Fruit fly (Drosophila melanogaster): ENCODE results near the gene GluRIIB.

The GluRIIB gene

dm6 chr2L:5525723-5526122 lies 33.4 kb upstream of the GluRIIB start, which contains the start of gene Cap-D3 (continued):
- no peak for TF ChIP-seq da (GFP tag; optimal IDR thresholded peaks at IDR 0.05)
- no peak for TF ChIP-seq nerfin-1 (tag; optimal IDR thresholded peaks at IDR 0.05)
- no peak for TF ChIP-seq CG10543 (GFP tag; optimal IDR thresholded peaks at IDR 0.05)
- no peak for TF ChIP-seq yki (optimal IDR thresholded peaks at IDR 0.05)
- TF ChIP-seq Gug (GFP tag; IDR thresholded peaks at IDR 0.05): no peak
- peak; percentile 67 for TF ChIP-seq CG14860 (GFP tag; IDR thresholded peaks at IDR 0.05; ENCODE audit: partially characterized antibody)
- no peak for TF ChIP-seq ro (GFP tag; IDR thresholded peaks at IDR 0.05)
- TF ChIP-seq mld (GFP tag; IDR thresholded peaks at IDR 0.05; ENCODE audit: partially characterized antibody): peak; percentile 53; the same call in 1 of the 3 replicates
- TF ChIP-seq zen2 (GFP tag; IDR thresholded peaks at IDR 0.05; ENCODE audit: partially characterized antibody): peak; percentile 65
- TF ChIP-seq vvl (GFP tag; IDR thresholded peaks at IDR 0.05): no peak
- no peak for TF ChIP-seq insv (GFP tag; optimal IDR thresholded peaks at IDR 0.05)
- TF ChIP-seq CG10147 (GFP tag; optimal IDR thresholded peaks at IDR 0.05): no peak
- TF ChIP-seq Doc3 (GFP tag; IDR thresholded peaks at IDR 0.05; ENCODE audit: partially characterized antibody): no peak; the same call in 2 of the 3 replicates
- no peak for TF ChIP-seq ham (GFP tag; IDR thresholded peaks at IDR 0.05)
- TF ChIP-seq peb (GFP tag; IDR thresholded peaks at IDR 0.05): no peak
- TF ChIP-seq BEAF-32 (GFP tag; optimal IDR thresholded peaks at IDR 0.05): peak; percentile 16
- TF ChIP-seq caup (GFP tag; optimal IDR thresholded peaks at IDR 0.05; ENCODE audit: severe bottlenecking): no peak
- no peak for TF ChIP-seq CG13894 (tag; optimal IDR thresholded peaks at IDR 0.05)
- no peak for TF ChIP-seq CG34422 (GFP tag; IDR thresholded peaks at IDR 0.05)
- TF ChIP-seq sqz (GFP tag; optimal IDR thresholded peaks at IDR 0.05): no peak
- no peak for TF ChIP-seq dm (GFP tag; optimal IDR thresholded peaks at IDR 0.05)
- TF ChIP-seq CG31224 (GFP tag; IDR thresholded peaks at IDR 0.05): no peak
- TF ChIP-seq CG6813 (GFP tag; optimal IDR thresholded peaks at IDR 0.05): no peak
- no peak for TF ChIP-seq CG4854 (GFP tag; optimal IDR thresholded peaks at IDR 0.05)
- TF ChIP-seq CG10462 (GFP tag; optimal IDR thresholded peaks at IDR 0.05): no peak
- TF ChIP-seq danr (GFP tag; IDR thresholded peaks at IDR 0.05): no peak
- TF ChIP-seq pan (optimal IDR thresholded peaks at IDR 0.05): no peak
- no peak for TF ChIP-seq pan (GFP tag; optimal IDR thresholded peaks at IDR 0.05 in 1 of 2, IDR thresholded peaks at IDR 0.05 in 1 of 2)
- TF ChIP-seq ato (GFP tag; IDR thresholded peaks at IDR 0.05; ENCODE audit: partially characterized antibody): peak; percentile 68; the same call in 1 of the 2 replicates
- no peak for TF ChIP-seq seq (GFP tag; IDR thresholded peaks at IDR 0.05)
- no peak for TF ChIP-seq CG1792 (GFP tag; optimal IDR thresholded peaks at IDR 0.05)
- no peak for TF ChIP-seq CG9727 (GFP tag; optimal IDR thresholded peaks at IDR 0.05)
- TF ChIP-seq sima (GFP tag; optimal IDR thresholded peaks at IDR 0.05): no peak
- no peak for TF ChIP-seq CG5245 (GFP tag; optimal IDR thresholded peaks at IDR 0.05)
- no peak for TF ChIP-seq croc (GFP tag; conservative IDR thresholded peaks at IDR 0.05)
- TF ChIP-seq CG18262 (tag; optimal IDR thresholded peaks at IDR 0.05): no peak
- peak; percentile 25 for TF ChIP-seq Sry-δ (GFP tag; optimal IDR thresholded peaks at IDR 0.05)
- no peak for TF ChIP-seq dysf (GFP tag; IDR thresholded peaks at IDR 0.05)
- TF ChIP-seq Rfx (GFP tag; IDR thresholded peaks at IDR 0.05): no peak
- TF ChIP-seq sisA (GFP tag; IDR thresholded peaks at IDR 0.05): no peak
- TF ChIP-seq ken (GFP tag; IDR thresholded peaks at IDR 0.05): no peak
- no peak for TF ChIP-seq Hey (tag; optimal IDR thresholded peaks at IDR 0.05)
- no peak for TF ChIP-seq CG8478 (optimal IDR thresholded peaks at IDR 0.05)
- no peak for TF ChIP-seq aop (GFP tag; IDR thresholded peaks at IDR 0.05)
- TF ChIP-seq CG30431 (GFP tag; optimal IDR thresholded peaks at IDR 0.05): no peak
- TF ChIP-seq CG8290 (GFP tag; optimal IDR thresholded peaks at IDR 0.05): no peak
- no peak for TF ChIP-seq CG8290 (tag; optimal IDR thresholded peaks at IDR 0.05)
- TF ChIP-seq bbx (GFP tag; IDR thresholded peaks at IDR 0.05; ENCODE audit: partially characterized antibody): peak; percentile 69
- TF ChIP-seq MESR4 (GFP tag; optimal IDR thresholded peaks at IDR 0.05): peak; percentile 27
- peak; percentile 45; the same call in 2 of the 4 replicates for TF ChIP-seq Dll (GFP tag; IDR thresholded peaks at IDR 0.05; ENCODE audit: partially characterized antibody)
- TF ChIP-seq CG13624 (GFP tag; optimal IDR thresholded peaks at IDR 0.05): no peak
- no peak for TF ChIP-seq CG3847 (GFP tag; IDR thresholded peaks at IDR 0.05)
- no peak for TF ChIP-seq CG11247 (GFP tag; IDR thresholded peaks at IDR 0.05)

Data from whole organism, embryonic.